Worm (Caenorhabditis elegans): ENCODE measurements around the gene C36A4.11.
A peak's percentile ranks its signal among the peaks of the same experiment; 100 is the strongest.

Gene C36A4.11

DNA sequence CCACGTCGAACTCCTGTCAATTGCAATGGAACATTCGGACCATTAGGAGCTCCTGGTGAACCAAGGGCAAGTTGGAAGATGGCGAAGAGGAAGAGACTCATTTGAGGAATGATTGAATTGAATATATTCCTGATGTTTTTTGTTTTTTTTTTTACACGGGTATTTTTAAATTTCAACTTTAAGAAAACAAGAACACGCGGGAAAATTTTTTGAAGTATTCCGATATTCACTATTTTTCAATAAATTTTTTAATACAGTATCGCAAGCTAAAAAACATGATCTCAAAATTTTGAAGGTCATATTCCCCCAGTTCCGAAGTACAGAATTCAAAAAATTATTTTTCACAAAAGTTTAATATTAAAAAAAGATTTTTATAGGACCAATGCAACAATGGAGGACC is 11.3 kb upstream of the C36A4.11 start, which contains the start of gene cnnm-5:
TSS of gene cnnm-5 (minus strand) at position 101 of the 400 bp plus-strand sequence.
- no peak for TF ChIP-seq nhr-71 (tag; optimal IDR thresholded peaks at IDR 0.05)
- no peak for TF ChIP-seq pag-3 (tag; optimal IDR thresholded peaks at IDR 0.05; ENCODE audit: borderline replicate concordance, insufficient read depth)
- TF ChIP-seq nhr-90 (tag; optimal IDR thresholded peaks at IDR 0.05; ENCODE audit: poor library complexity), result no peak

DNA sequence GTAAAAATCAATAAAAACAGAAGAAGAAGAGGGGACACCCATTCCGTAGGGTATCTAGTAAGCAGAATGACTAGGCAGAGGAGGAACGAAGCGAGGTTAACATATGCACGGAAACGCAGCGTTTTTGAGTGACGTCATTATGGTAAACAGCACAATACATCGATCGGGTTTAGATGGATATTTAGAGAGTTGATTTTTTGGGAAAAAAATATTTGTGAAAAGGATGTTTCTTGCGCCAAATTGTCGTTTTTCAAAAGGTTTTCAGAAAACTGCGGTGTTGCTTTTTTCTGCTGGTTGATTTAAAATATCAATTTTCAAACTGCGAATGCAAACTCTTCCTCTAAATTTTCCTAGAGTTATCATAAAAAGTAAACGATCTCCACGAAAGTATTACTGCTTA is 9.0 kb upstream of the C36A4.11 start, which contains the start of gene C36A4.10:
TSS of gene C36A4.10 (minus strand) at position 101 of the 400 bp plus-strand sequence.
- TF ChIP-seq ceh-63 (GFP tag; optimal IDR thresholded peaks at IDR 0.05) (no peak), efl-1 (optimal IDR thresholded peaks at IDR 0.05) (no peak), efl-1 (GFP tag; optimal IDR thresholded peaks at IDR 0.05 in 1 of 2) (peak in 1 of 2 experiments; percentile 43)

DNA sequence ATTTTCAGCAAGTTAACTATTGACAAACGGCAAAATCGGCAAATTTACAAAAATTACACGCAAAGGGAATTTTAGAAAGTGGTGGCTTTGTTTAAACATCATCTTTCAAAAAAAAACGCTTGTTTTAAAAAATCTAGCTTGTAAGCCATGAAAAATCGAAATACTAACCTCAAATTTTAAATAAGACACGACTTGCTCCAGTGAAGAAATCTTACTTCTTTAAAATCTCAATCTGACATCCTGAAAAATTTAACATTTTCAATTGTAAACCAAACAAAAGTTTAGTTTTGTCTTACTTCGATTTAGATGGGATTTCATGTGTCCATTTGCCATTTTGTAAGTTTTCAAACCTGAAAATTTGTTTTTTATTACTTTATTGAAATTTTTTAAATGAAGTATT is 8.6 kb upstream of the C36A4.11 start:
- no peak for TF ChIP-seq grh-1 (GFP tag; IDR thresholded peaks at IDR 0.05)
- TF ChIP-seq hpl-2 (GFP tag; optimal IDR thresholded peaks at IDR 0.05), result no peak
- TF ChIP-seq unc-130 (tag; optimal IDR thresholded peaks at IDR 0.05), result no peak
- TF ChIP-seq nhr-84 (tag; optimal IDR thresholded peaks at IDR 0.05), result no peak
- no peak for TF ChIP-seq lsy-2 (tag; optimal IDR thresholded peaks at IDR 0.05)
- no peak for TF ChIP-seq ama-1 (optimal IDR thresholded peaks at IDR 0.05)
- no peak for TF ChIP-seq lin-13 (GFP tag; optimal IDR thresholded peaks at IDR 0.05)
- no peak for TF ChIP-seq lin-39 (tag; optimal IDR thresholded peaks at IDR 0.05)
- TF ChIP-seq nhr-28 (tag; optimal IDR thresholded peaks at IDR 0.05), result no peak
- no peak for TF ChIP-seq elt-3 (tag; optimal IDR thresholded peaks at IDR 0.05)
- no peak for TF ChIP-seq lin-35 (GFP tag; optimal IDR thresholded peaks at IDR 0.05)
- no peak for TF ChIP-seq mab-9 (GFP tag; IDR thresholded peaks at IDR 0.05)
- TF ChIP-seq nhr-71 (tag; optimal IDR thresholded peaks at IDR 0.05), result no peak
- no peak for TF ChIP-seq nhr-12 (tag; optimal IDR thresholded peaks at IDR 0.05)
- no peak for TF ChIP-seq egl-27 (tag; optimal IDR thresholded peaks at IDR 0.05)

DNA sequence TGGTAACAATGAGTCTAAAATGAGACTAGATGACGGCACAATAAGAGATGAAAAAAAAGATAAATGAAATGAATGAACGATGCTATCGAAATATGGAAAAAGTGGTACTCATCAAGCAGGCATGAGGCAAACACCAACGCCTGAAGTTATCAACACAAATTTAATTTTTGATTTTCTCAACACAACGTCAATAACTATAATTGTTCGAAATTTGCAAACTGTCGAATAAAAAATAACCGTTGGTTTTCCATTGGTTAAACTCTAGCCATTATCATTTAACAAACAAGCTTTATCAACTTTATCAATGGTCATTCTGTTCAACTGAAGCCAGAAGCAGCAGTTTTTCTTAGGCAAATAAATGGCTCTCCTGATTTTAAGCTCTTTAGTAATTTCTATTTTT is 8.1 kb upstream of the C36A4.11 start, which contains the start of gene cyp-25A1:
TSS of gene cyp-25A1 (plus strand) at position 301 of the 400 bp plus-strand sequence.
- no peak for TF ChIP-seq nhr-90 (tag; optimal IDR thresholded peaks at IDR 0.05; ENCODE audit: poor library complexity)
- TF ChIP-seq grh-1 (GFP tag; IDR thresholded peaks at IDR 0.05), result no peak
- TF ChIP-seq lin-15B (tag; optimal IDR thresholded peaks at IDR 0.05), result no peak
- no peak for TF ChIP-seq lin-39 (tag; optimal IDR thresholded peaks at IDR 0.05)
- TF ChIP-seq lin-14 (GFP tag; optimal IDR thresholded peaks at IDR 0.05), result no peak
- no peak for TF ChIP-seq ama-1 (optimal IDR thresholded peaks at IDR 0.05)
- no peak for TF ChIP-seq ceh-90 (tag; optimal IDR thresholded peaks at IDR 0.05)
- no peak for TF ChIP-seq pag-3 (tag; optimal IDR thresholded peaks at IDR 0.05; ENCODE audit: borderline replicate concordance, insufficient read depth)
- no peak for TF ChIP-seq nhr-85 (tag)
- no peak for TF ChIP-seq unc-130 (tag; optimal IDR thresholded peaks at IDR 0.05)
- no peak for TF ChIP-seq egl-13 (tag; optimal IDR thresholded peaks at IDR 0.05)
- no peak for TF ChIP-seq zag-1 (tag; optimal IDR thresholded peaks at IDR 0.05)
- TF ChIP-seq blmp-1 (tag; optimal IDR thresholded peaks at IDR 0.05), result no peak
- no peak for TF ChIP-seq ceh-82 (tag; optimal IDR thresholded peaks at IDR 0.05)
- TF ChIP-seq nhr-20 (tag; optimal IDR thresholded peaks at IDR 0.05), result no peak
- TF ChIP-seq hpl-2 (GFP tag; optimal IDR thresholded peaks at IDR 0.05), result no peak
- no peak for TF ChIP-seq hlh-17 (GFP tag; optimal IDR thresholded peaks at IDR 0.05; ENCODE audit: borderline replicate concordance)
- no peak for TF ChIP-seq lin-13 (GFP tag; optimal IDR thresholded peaks at IDR 0.05)
- no peak for TF ChIP-seq jun-1 (tag; optimal IDR thresholded peaks at IDR 0.05)
- no peak for TF ChIP-seq ceh-63 (GFP tag; optimal IDR thresholded peaks at IDR 0.05)

DNA sequence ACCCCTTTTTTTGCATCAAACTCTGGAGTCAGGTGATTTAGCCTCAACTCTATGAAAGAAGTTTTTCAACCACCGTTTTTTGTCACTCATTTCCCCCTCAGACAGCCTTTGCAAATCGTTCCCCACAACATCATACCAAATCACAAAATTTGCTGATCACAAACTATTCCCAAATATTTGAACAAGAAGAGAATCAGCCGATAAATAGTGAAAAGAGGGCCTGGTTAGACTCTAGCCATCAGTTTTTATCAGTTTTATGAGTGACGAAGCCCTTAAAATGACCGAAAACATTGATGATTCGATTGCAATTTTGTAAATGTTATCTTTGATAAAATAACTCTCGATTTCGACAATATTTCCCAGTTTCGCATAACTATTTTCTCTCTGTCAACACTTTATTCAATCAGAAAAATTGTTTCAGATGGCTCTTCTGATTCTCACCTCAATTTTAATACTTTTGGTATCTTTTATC is 5.5 kb upstream of the C36A4.11 start, which contains the start of gene cyp-25A2:
TSS of gene cyp-25A2 (plus strand) at position 422 of the 472 bp plus-strand sequence.
- no peak for TF ChIP-seq snu-23 (GFP tag; optimal IDR thresholded peaks at IDR 0.05)
- no peak for TF ChIP-seq nhr-237 (tag; optimal IDR thresholded peaks at IDR 0.05)
- TF ChIP-seq efl-1 (optimal IDR thresholded peaks at IDR 0.05), result no peak
- TF ChIP-seq efl-1 (GFP tag; optimal IDR thresholded peaks at IDR 0.05 in 1 of 2), result peak in 1 of 2 experiments; percentile 66
- no peak for TF ChIP-seq hlh-17 (GFP tag; optimal IDR thresholded peaks at IDR 0.05; ENCODE audit: borderline replicate concordance)
- no peak for TF ChIP-seq irx-1 (tag; optimal IDR thresholded peaks at IDR 0.05)
- no peak for TF ChIP-seq fos-1 (tag; optimal IDR thresholded peaks at IDR 0.05)
- TF ChIP-seq ces-1 (GFP tag; optimal IDR thresholded peaks at IDR 0.05), result no peak
- TF ChIP-seq grh-1 (GFP tag; IDR thresholded peaks at IDR 0.05), result no peak
- TF ChIP-seq zag-1 (tag; optimal IDR thresholded peaks at IDR 0.05), result no peak
- TF ChIP-seq ztf-11 (tag; optimal IDR thresholded peaks at IDR 0.05), result no peak
- no peak for TF ChIP-seq nhr-76 (tag; optimal IDR thresholded peaks at IDR 0.05)
- TF ChIP-seq Y116A8C.19 (tag; optimal IDR thresholded peaks at IDR 0.05; ENCODE audit: borderline replicate concordance), result no peak
- no peak for TF ChIP-seq rnt-1 (tag; optimal IDR thresholded peaks at IDR 0.05)
- TF ChIP-seq nhr-20 (tag; optimal IDR thresholded peaks at IDR 0.05), result peak; percentile 6
- TF ChIP-seq pag-3 (tag; optimal IDR thresholded peaks at IDR 0.05; ENCODE audit: borderline replicate concordance, insufficient read depth), result no peak
- no peak for TF ChIP-seq elt-3 (tag; optimal IDR thresholded peaks at IDR 0.05)
- no peak for TF ChIP-seq xbp-1 (tag; optimal IDR thresholded peaks at IDR 0.05)
- TF ChIP-seq elt-2 (tag; optimal IDR thresholded peaks at IDR 0.05), result peak; percentile 73

All from whole organism, L1 larva.